In the genomic region with DNA sequence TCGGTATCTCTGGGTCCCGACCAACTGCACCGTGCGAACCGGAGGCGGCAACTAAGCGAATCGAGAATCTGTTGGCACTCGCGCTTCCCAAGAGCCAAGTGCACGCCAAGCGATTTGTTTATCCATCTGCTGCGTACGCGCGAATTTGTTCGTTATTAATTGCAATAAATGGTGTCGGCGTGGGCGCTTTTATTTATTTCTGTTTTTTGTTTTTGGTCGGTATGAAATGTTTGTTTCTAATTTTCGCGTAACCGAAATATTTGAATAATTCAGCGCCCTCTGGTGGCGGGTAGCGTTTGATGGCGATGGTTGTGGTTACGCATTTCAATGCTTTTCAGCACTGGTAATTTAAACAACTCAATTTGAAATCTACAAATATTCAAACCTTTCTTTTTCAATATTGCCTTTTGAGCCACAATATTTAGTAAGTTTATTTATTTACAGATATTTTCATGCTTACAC, we compare ENCODE assay signal across 1 fruit fly cellular context.
TF ChIP-seq lines count a peak whose summit lies in the region.

A gene (minus strand): TSS at position 51 of the 462 bp plus-strand sequence.

TF ChIP-seq in whole organism, embryonic, 481 proteins besides CTCF, POLR2A, EP300 and RAD21 (continued from another document and continues in another):
- TF ChIP-seq CG7745 (tag; optimal IDR thresholded peaks at IDR 0.05; lab: Kevin White, UChicago) (no peak), klu (GFP tag; IDR thresholded peaks at IDR 0.05; lab: Robert Waterston, UW) (no peak), HLH54F (GFP tag; optimal IDR thresholded peaks at IDR 0.05; lab: Kevin White, UChicago) (peak; percentile 59), HHEX (GFP tag; optimal IDR thresholded peaks at IDR 0.05; lab: Kevin White, UChicago) (peak; percentile 51), CkIIα-i1 (GFP tag; IDR thresholded peaks at IDR 0.05; lab: Robert Waterston, UW) (no peak), CG9797 (GFP tag; optimal IDR thresholded peaks at IDR 0.05; lab: Kevin White, UChicago) (no peak), grau (tag; optimal IDR thresholded peaks at IDR 0.05; lab: Kevin White, UChicago) (peak; percentile 55), C15 (GFP tag; IDR thresholded peaks at IDR 0.05; lab: Robert Waterston, UW) (no peak), CG17829 (tag; optimal IDR thresholded peaks at IDR 0.05; lab: Kevin White, UChicago) (peak; percentile 1), CG4820 (GFP tag; optimal IDR thresholded peaks at IDR 0.05; lab: Kevin White, UChicago) (peak; percentile 56), Fer3 (tag; optimal IDR thresholded peaks at IDR 0.05; lab: Kevin White, UChicago) (peak; percentile 46), bab2 (GFP tag; optimal IDR thresholded peaks at IDR 0.05; lab: Kevin White, UChicago) (peak; percentile 67), da (GFP tag; optimal IDR thresholded peaks at IDR 0.05; lab: Kevin White, UChicago) (peak; percentile 69), H2.0 (GFP tag; IDR thresholded peaks at IDR 0.05; lab: Robert Waterston, UW) (peak; percentile 73), CG6654 (GFP tag; optimal IDR thresholded peaks at IDR 0.05; lab: Kevin White, UChicago) (peak; percentile 25), CG8089 (GFP tag; optimal IDR thresholded peaks at IDR 0.05; lab: Kevin White, UChicago) (peak; percentile 56), unpg (GFP tag; optimal IDR thresholded peaks at IDR 0.05; lab: Kevin White, UChicago) (peak; percentile 63), CG11247 (GFP tag; IDR thresholded peaks at IDR 0.05; lab: Robert Waterston, UW) (peak; percentile 69), Doc2 (GFP tag; IDR thresholded peaks at IDR 0.05; lab: Robert Waterston, UW) (no peak), Mrtf (GFP tag; IDR thresholded peaks at IDR 0.05; lab: Robert Waterston, UW) (peak; percentile 19; the same call in 1 of the 3 replicates), h (optimal IDR thresholded peaks at IDR 0.05; lab: Kevin White, UChicago) (no peak), CG7556 (GFP tag; optimal IDR thresholded peaks at IDR 0.05; lab: Kevin White, UChicago) (peak; percentile 12), btn (GFP tag; optimal IDR thresholded peaks at IDR 0.05; lab: Kevin White, UChicago) (peak; percentile 41), MBD-R2 (GFP tag; IDR thresholded peaks at IDR 0.05; lab: Robert Waterston, UW) (peak; percentile 62), Elba2 (GFP tag; optimal IDR thresholded peaks at IDR 0.05; lab: Kevin White, UChicago) (no peak), crol (GFP tag; IDR thresholded peaks at IDR 0.05; lab: Robert Waterston, UW) (no peak), CG3163 (GFP tag; optimal IDR thresholded peaks at IDR 0.05; lab: Kevin White, UChicago) (peak; percentile 51), vnd (GFP tag; IDR thresholded peaks at IDR 0.05; lab: Robert Waterston, UW; ENCODE audit: partially characterized antibody) (peak; percentile 51; the same call in 2 of the 3 replicates), CG1603 (tag; optimal IDR thresholded peaks at IDR 0.05; lab: Kevin White, UChicago) (peak; percentile 67), pb (GFP tag; optimal IDR thresholded peaks at IDR 0.05; lab: Kevin White, UChicago) (peak; percentile 66), CG6765 (GFP tag; optimal IDR thresholded peaks at IDR 0.05; lab: Kevin White, UChicago) (peak; percentile 25), Dbx (GFP tag; IDR thresholded peaks at IDR 0.05; lab: Robert Waterston, UW) (peak; percentile 78; the same call in 2 of the 3 replicates), Fer2 (tag; optimal IDR thresholded peaks at IDR 0.05; lab: Kevin White, UChicago) (peak; percentile 21), CG13894 (tag; optimal IDR thresholded peaks at IDR 0.05; lab: Kevin White, UChicago) (no peak), CG10431 (GFP tag; optimal IDR thresholded peaks at IDR 0.05; lab: Kevin White, UChicago) (peak; percentile 66), Sin3A (optimal IDR thresholded peaks at IDR 0.05; lab: Kevin White, UChicago) (no peak), nmo (GFP tag; optimal IDR thresholded peaks at IDR 0.05; lab: Kevin White, UChicago) (peak; percentile 60), sim (GFP tag; IDR thresholded peaks at IDR 0.05; lab: Robert Waterston, UW) (no peak), CG9932 (GFP tag; IDR thresholded peaks at IDR 0.05; lab: Robert Waterston, UW) (peak; percentile 75), CG8290 (GFP tag; optimal IDR thresholded peaks at IDR 0.05; lab: Kevin White, UChicago) (peak; percentile 64), CG8290 (tag; optimal IDR thresholded peaks at IDR 0.05; lab: Kevin White, UChicago) (peak in 1 of 2 experiments; percentile 69), en (GFP tag; optimal IDR thresholded peaks at IDR 0.05; lab: Kevin White, UChicago) (peak; percentile 72), CG12299 (tag; optimal IDR thresholded peaks at IDR 0.05; lab: Kevin White, UChicago) (no peak), Spps (tag; optimal IDR thresholded peaks at IDR 0.05; lab: Kevin White, UChicago) (no peak), Dref (GFP tag; IDR thresholded peaks at IDR 0.05; lab: Robert Waterston, UW) (no peak), p53 (GFP tag; optimal IDR thresholded peaks at IDR 0.05; lab: Kevin White, UChicago) (no peak), Vsx1 (GFP tag; optimal IDR thresholded peaks at IDR 0.05; lab: Kevin White, UChicago) (peak; percentile 63), Lpt (GFP tag; optimal IDR thresholded peaks at IDR 0.05; lab: Kevin White, UChicago) (no peak), CG15696 (tag; optimal IDR thresholded peaks at IDR 0.05; lab: Kevin White, UChicago) (no peak), pum (GFP tag; optimal IDR thresholded peaks at IDR 0.05; lab: Kevin White, UChicago) (peak; percentile 59), Oli (tag; optimal IDR thresholded peaks at IDR 0.05; lab: Kevin White, UChicago) (peak; percentile 40), tx (GFP tag; optimal IDR thresholded peaks at IDR 0.05; lab: Kevin White, UChicago) (peak; percentile 56), HLHmδ (GFP tag; optimal IDR thresholded peaks at IDR 0.05; lab: Kevin White, UChicago) (no peak), emc (GFP tag; optimal IDR thresholded peaks at IDR 0.05; lab: Kevin White, UChicago) (peak; percentile 48), CG6813 (GFP tag; optimal IDR thresholded peaks at IDR 0.05; lab: Kevin White, UChicago) (peak; percentile 35), CG3726 (GFP tag; IDR thresholded peaks at IDR 0.05; lab: Robert Waterston, UW) (no peak), gce (GFP tag; IDR thresholded peaks at IDR 0.05; lab: Robert Waterston, UW) (no peak), fru (optimal IDR thresholded peaks at IDR 0.05; lab: Kevin White, UChicago) (no peak), stc (GFP tag; IDR thresholded peaks at IDR 0.05; lab: Robert Waterston, UW) (no peak), pros (GFP tag; optimal IDR thresholded peaks at IDR 0.05; lab: Kevin White, UChicago) (no peak), onecut (GFP tag; IDR thresholded peaks at IDR 0.05; lab: Robert Waterston, UW) (peak; percentile 73), sc (optimal IDR thresholded peaks at IDR 0.05; lab: Kevin White, UChicago) (no peak), sc (GFP tag; optimal IDR thresholded peaks at IDR 0.05; lab: Kevin White, UChicago) (peak; percentile 18), pan (optimal IDR thresholded peaks at IDR 0.05; lab: Kevin White, UChicago) (no peak), pan (GFP tag; optimal IDR thresholded peaks at IDR 0.05 in 1 of 2, IDR thresholded peaks at IDR 0.05 in 1 of 2) (peak in 1 of 2 experiments; percentile 54), Nf-YA (GFP tag; IDR thresholded peaks at IDR 0.05; lab: Robert Waterston, UW) (peak; percentile 31; the same call in 1 of the 2 replicates), disco-r (GFP tag; optimal IDR thresholded peaks at IDR 0.05; lab: Kevin White, UChicago) (peak; percentile 21), abd-A (tag; optimal IDR thresholded peaks at IDR 0.05; lab: Kevin White, UChicago) (no peak), CG3281 (GFP tag; optimal IDR thresholded peaks at IDR 0.05; lab: Kevin White, UChicago) (peak; percentile 50), dm (GFP tag; optimal IDR thresholded peaks at IDR 0.05; lab: Kevin White, UChicago) (peak; percentile 56), CG4617 (GFP tag; optimal IDR thresholded peaks at IDR 0.05; lab: Kevin White, UChicago; ENCODE audit: borderline replicate concordance) (peak; percentile 8), Dad (GFP tag; optimal IDR thresholded peaks at IDR 0.05; lab: Kevin White, UChicago) (peak; percentile 83), amos (GFP tag; IDR thresholded peaks at IDR 0.05; lab: Robert Waterston, UW; ENCODE audit: partially characterized antibody) (peak; percentile 69), Hmx (GFP tag; optimal IDR thresholded peaks at IDR 0.05; lab: Kevin White, UChicago) (no peak), CG17612 (GFP tag; IDR thresholded peaks at IDR 0.05; lab: Robert Waterston, UW) (no peak), repo (GFP tag; optimal IDR thresholded peaks at IDR 0.05; lab: Kevin White, UChicago) (peak; percentile 68), CG11560 (tag; IDR thresholded peaks at IDR 0.05; lab: Robert Waterston, UW) (no peak), cad (GFP tag; optimal IDR thresholded peaks at IDR 0.05; lab: Kevin White, UChicago) (no peak), Mad (GFP tag; optimal IDR thresholded peaks at IDR 0.05; lab: Kevin White, UChicago) (peak; percentile 80), CG15269 (tag; optimal IDR thresholded peaks at IDR 0.05; lab: Kevin White, UChicago) (peak; percentile 60), MESR4 (GFP tag; optimal IDR thresholded peaks at IDR 0.05; lab: Kevin White, UChicago) (peak; percentile 4), CG7987 (GFP tag; optimal IDR thresholded peaks at IDR 0.05; lab: Kevin White, UChicago) (peak; percentile 55), CG12219 (GFP tag; optimal IDR thresholded peaks at IDR 0.05; lab: Kevin White, UChicago) (peak; percentile 39), CG42726 (GFP tag; IDR thresholded peaks at IDR 0.05; lab: Robert Waterston, UW; ENCODE audit: partially characterized antibody) (peak; percentile 61), croc (GFP tag; conservative IDR thresholded peaks at IDR 0.05; lab: Robert Waterston, UW) (no peak; the same call in 2 of the 3 replicates), NC2β (GFP tag; optimal IDR thresholded peaks at IDR 0.05; lab: Kevin White, UChicago) (peak; percentile 61), Sox102F (GFP tag; optimal IDR thresholded peaks at IDR 0.05; lab: Kevin White, UChicago) (peak; percentile 66), CG14860 (GFP tag; IDR thresholded peaks at IDR 0.05; lab: Robert Waterston, UW; ENCODE audit: partially characterized antibody) (no peak), zen2 (GFP tag; IDR thresholded peaks at IDR 0.05; lab: Robert Waterston, UW; ENCODE audit: partially characterized antibody) (0 out of 3 replicates have a peak, but pooled peaks have one; percentile 27), NK7.1 (GFP tag; optimal IDR thresholded peaks at IDR 0.05; lab: Kevin White, UChicago) (peak; percentile 57), CG2889 (GFP tag; IDR thresholded peaks at IDR 0.05; lab: Robert Waterston, UW) (0 out of 3 replicates have a peak, but pooled peaks have one; percentile 4), Ets65A (GFP tag; lab: Kevin White, UChicago) (peak; percentile 91), CG32772 (GFP tag; IDR thresholded peaks at IDR 0.05; lab: Robert Waterston, UW) (peak; percentile 44; the same call in 1 of the 2 replicates), rib (GFP tag; IDR thresholded peaks at IDR 0.05; lab: Robert Waterston, UW) (peak; percentile 48; the same call in 1 of the 2 replicates), eve (GFP tag; optimal IDR thresholded peaks at IDR 0.05; lab: Kevin White, UChicago) (no peak), slou (GFP tag; optimal IDR thresholded peaks at IDR 0.05; lab: Kevin White, UChicago) (no peak), CG18262 (tag; optimal IDR thresholded peaks at IDR 0.05; lab: Kevin White, UChicago) (peak; percentile 20), D19B (GFP tag; optimal IDR thresholded peaks at IDR 0.05; lab: Kevin White, UChicago) (peak; percentile 44), lilli (GFP tag; optimal IDR thresholded peaks at IDR 0.05; lab: Kevin White, UChicago) (peak; percentile 62), Meics (GFP tag; optimal IDR thresholded peaks at IDR 0.05; lab: Kevin White, UChicago) (peak; percentile 67), CG4424 (GFP tag; optimal IDR thresholded peaks at IDR 0.05; lab: Kevin White, UChicago) (peak; percentile 74), CG9437 (GFP tag; optimal IDR thresholded peaks at IDR 0.05; lab: Kevin White, UChicago) (peak; percentile 95), CG4328 (GFP tag; optimal IDR thresholded peaks at IDR 0.05; lab: Kevin White, UChicago) (peak; percentile 14), CG13123 (GFP tag; optimal IDR thresholded peaks at IDR 0.05; lab: Kevin White, UChicago) (peak; percentile 57), hkb (optimal IDR thresholded peaks at IDR 0.05; lab: Kevin White, UChicago) (no peak), hkb (GFP tag; IDR thresholded peaks at IDR 0.05; lab: Robert Waterston, UW) (peak; percentile 60; the same call in 1 of the 2 replicates), CG8924 (tag; optimal IDR thresholded peaks at IDR 0.05; lab: Kevin White, UChicago) (peak; percentile 1), HmgZ (tag; optimal IDR thresholded peaks at IDR 0.05; lab: Kevin White, UChicago) (peak; percentile 65), Gsc (GFP tag; IDR thresholded peaks at IDR 0.05; lab: Robert Waterston, UW) (no peak), CG6175 (GFP tag; IDR thresholded peaks at IDR 0.05; lab: Robert Waterston, UW) (no peak), CoRest (tag; optimal IDR thresholded peaks at IDR 0.05; lab: Kevin White, UChicago) (peak; percentile 55), CG17385 (GFP tag; optimal IDR thresholded peaks at IDR 0.05; lab: Kevin White, UChicago) (peak; percentile 65), Dip3 (GFP tag; optimal IDR thresholded peaks at IDR 0.05; lab: Kevin White, UChicago) (peak; percentile 66), crc (GFP tag; optimal IDR thresholded peaks at IDR 0.05; lab: Kevin White, UChicago) (peak; percentile 64), CG34376 (GFP tag; optimal IDR thresholded peaks at IDR 0.05; lab: Kevin White, UChicago) (peak; percentile 7), vfl (GFP tag; optimal IDR thresholded peaks at IDR 0.05; lab: Kevin White, UChicago) (peak; percentile 14), CG15601 (tag; optimal IDR thresholded peaks at IDR 0.05; lab: Kevin White, UChicago) (peak; percentile 64), lov (optimal IDR thresholded peaks at IDR 0.05; lab: Kevin White, UChicago) (no peak), lov (GFP tag; IDR thresholded peaks at IDR 0.05; lab: Robert Waterston, UW) (peak; percentile 70; the same call in 1 of the 3 replicates), odd (GFP tag; optimal IDR thresholded peaks at IDR 0.05; lab: Kevin White, UChicago) (peak; percentile 69), CG1602 (GFP tag; optimal IDR thresholded peaks at IDR 0.05; lab: Kevin White, UChicago) (peak; percentile 62), dysf (GFP tag; IDR thresholded peaks at IDR 0.05; lab: Robert Waterston, UW) (peak; percentile 55; the same call in 2 of the 3 replicates), Tbp (GFP tag; optimal IDR thresholded peaks at IDR 0.05; lab: Kevin White, UChicago) (no peak), MTF-1 (GFP tag; optimal IDR thresholded peaks at IDR 0.05; lab: Kevin White, UChicago; ENCODE audit: borderline replicate concordance) (peak; percentile 50), toy (GFP tag; IDR thresholded peaks at IDR 0.05; lab: Robert Waterston, UW) (0 out of 2 replicates have a peak, but pooled peaks have one; percentile 32)
